Worm (Caenorhabditis elegans): ENCODE measurements around the gene pmp-1.

pmp-1 gene

ce11 chrII:6853059-6853466 lies 30.5 kb downstream of the pmp-1 start (continued):
- TF ChIP-seq ceh-48 (tag; optimal IDR thresholded peaks at IDR 0.05) (peak; percentile 60), ceh-18 (tag; optimal IDR thresholded peaks at IDR 0.05) (peak; percentile 72), gmeb-2 (tag; optimal IDR thresholded peaks at IDR 0.05) (peak; percentile 71), nfya-1 (tag; optimal IDR thresholded peaks at IDR 0.05) (peak; percentile 64), npax-4 (tag; optimal IDR thresholded peaks at IDR 0.05) (peak; percentile 40), unc-86 (tag; optimal IDR thresholded peaks at IDR 0.05) (peak; percentile 81), sdc-2 (tag; optimal IDR thresholded peaks at IDR 0.05) (peak; percentile 72), lim-6 (tag; optimal IDR thresholded peaks at IDR 0.05) (peak; percentile 37), pha-4 (tag; optimal IDR thresholded peaks at IDR 0.05) (no peak), sox-2 (GFP tag; IDR thresholded peaks at IDR 0.05) (peak; percentile 78), dve-1 (tag; optimal IDR thresholded peaks at IDR 0.05) (peak; percentile 64), ahr-1 (tag; optimal IDR thresholded peaks at IDR 0.05) (peak; percentile 66), ceh-14 (tag; optimal IDR thresholded peaks at IDR 0.05) (peak; percentile 39), hlh-30 (tag; optimal IDR thresholded peaks at IDR 0.05; ENCODE audit: insufficient read depth) (peak; percentile 29), ceh-24 (tag; optimal IDR thresholded peaks at IDR 0.05) (peak; percentile 29), unc-55 (GFP tag; optimal IDR thresholded peaks at IDR 0.05) (peak; percentile 14), Y22D7AL.16 (tag; optimal IDR thresholded peaks at IDR 0.05) (peak; percentile 68), ceh-9 (tag; optimal IDR thresholded peaks at IDR 0.05) (peak; percentile 73), fkh-10 (GFP tag; optimal IDR thresholded peaks at IDR 0.05) (peak; percentile 66), ceh-30 (tag; optimal IDR thresholded peaks at IDR 0.05) (no peak), ceh-31 (tag; optimal IDR thresholded peaks at IDR 0.05) (peak; percentile 73), fkh-6 (tag; optimal IDR thresholded peaks at IDR 0.05) (peak; percentile 80), K09A11.1 (tag; optimal IDR thresholded peaks at IDR 0.05; ENCODE audit: insufficient read depth) (peak; percentile 50), ceh-6 (GFP tag; optimal IDR thresholded peaks at IDR 0.05) (peak; percentile 91), elt-4 (tag; optimal IDR thresholded peaks at IDR 0.05) (no peak), dmd-4 (tag; optimal IDR thresholded peaks at IDR 0.05; ENCODE audit: borderline replicate concordance) (peak; percentile 76), ceh-22 (tag; optimal IDR thresholded peaks at IDR 0.05) (no peak), tbx-7 (tag; optimal IDR thresholded peaks at IDR 0.05) (peak; percentile 62), ama-1 (optimal IDR thresholded peaks at IDR 0.05) (peak; percentile 41), hlh-13 (GFP tag; optimal IDR thresholded peaks at IDR 0.05) (peak; percentile 68), hlh-15 (tag; optimal IDR thresholded peaks at IDR 0.05) (peak; percentile 72), eyg-1 (tag; optimal IDR thresholded peaks at IDR 0.05) (peak; percentile 77), T23F11.4 (GFP tag; optimal IDR thresholded peaks at IDR 0.05) (peak; percentile 84), che-1 (tag; optimal IDR thresholded peaks at IDR 0.05) (peak; percentile 75), sox-4 (tag; optimal IDR thresholded peaks at IDR 0.05) (peak; percentile 76), unc-3 (GFP tag; conservative IDR thresholded peaks at IDR 0.05) (peak; percentile 75), unc-3 (tag; optimal IDR thresholded peaks at IDR 0.05) (peak; percentile 62)

ce11 chrII:6851938-6852337 lies 31.6 kb downstream of the pmp-1 start, which contains the start of gene C04A2.15:
Gene C04A2.15, plus strand, starts transcription at chrII:6852236.
- TF ChIP-seq tbx-7 (tag; optimal IDR thresholded peaks at IDR 0.05), result no peak
- no peak for TF ChIP-seq ahr-1 (tag; optimal IDR thresholded peaks at IDR 0.05)
- no peak for TF ChIP-seq pax-1 (tag; optimal IDR thresholded peaks at IDR 0.05)
- no peak for TF ChIP-seq sdc-2 (tag; optimal IDR thresholded peaks at IDR 0.05)
- TF ChIP-seq ceh-34 (tag; optimal IDR thresholded peaks at IDR 0.05), result no peak
- TF ChIP-seq ceh-22 (tag; optimal IDR thresholded peaks at IDR 0.05), result no peak
- no peak for TF ChIP-seq F13H6.1 (tag; optimal IDR thresholded peaks at IDR 0.05)
- TF ChIP-seq eyg-1 (tag; optimal IDR thresholded peaks at IDR 0.05), result no peak
- TF ChIP-seq nhr-232 (tag; optimal IDR thresholded peaks at IDR 0.05), result no peak
- TF ChIP-seq ref-2 (tag; optimal IDR thresholded peaks at IDR 0.05), result no peak
- TF ChIP-seq ceh-19 (GFP tag; optimal IDR thresholded peaks at IDR 0.05), result no peak
- no peak for TF ChIP-seq elt-4 (tag; optimal IDR thresholded peaks at IDR 0.05)
- TF ChIP-seq unc-3 (GFP tag; conservative IDR thresholded peaks at IDR 0.05), result no peak
- TF ChIP-seq unc-3 (tag; optimal IDR thresholded peaks at IDR 0.05), result no peak
- TF ChIP-seq hlh-15 (tag; optimal IDR thresholded peaks at IDR 0.05), result no peak
- TF ChIP-seq zip-5 (tag; optimal IDR thresholded peaks at IDR 0.05), result no peak
- TF ChIP-seq odd-2 (tag; optimal IDR thresholded peaks at IDR 0.05), result no peak
- no peak for TF ChIP-seq ceh-24 (tag; optimal IDR thresholded peaks at IDR 0.05)
- no peak for TF ChIP-seq unc-42 (tag; optimal IDR thresholded peaks at IDR 0.05)
- no peak for TF ChIP-seq fkh-6 (tag; optimal IDR thresholded peaks at IDR 0.05)
- no peak for TF ChIP-seq ttx-3 (tag; optimal IDR thresholded peaks at IDR 0.05)
